Fruit fly (Drosophila melanogaster): Measurements from ENCODE around the gene RpS19b.

DNA sequence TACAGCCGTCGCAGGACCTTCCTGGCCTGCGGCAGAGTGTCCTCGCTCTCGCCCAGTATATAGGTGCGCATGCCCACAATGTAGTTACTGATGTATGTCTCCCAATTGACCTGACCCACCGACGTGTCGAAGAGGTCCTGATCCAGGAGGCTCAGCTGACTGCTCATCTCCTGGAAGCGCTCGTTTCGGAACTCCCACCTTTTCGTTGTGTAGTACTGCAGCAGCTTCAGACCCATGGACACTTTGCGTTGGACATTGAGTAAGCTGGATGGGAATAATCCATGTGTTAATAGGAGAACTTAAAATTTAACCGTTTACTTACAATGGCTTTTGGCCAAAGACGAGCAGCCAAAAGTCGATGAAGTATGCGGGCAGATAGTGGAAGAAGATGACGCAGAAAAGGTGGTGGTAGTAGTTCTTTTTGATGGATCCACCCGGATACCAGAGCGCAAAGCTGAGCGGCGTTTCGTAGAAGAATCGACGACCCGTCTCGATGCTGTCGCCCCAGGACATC is 10.6 kb upstream of the RpS19b start:
- no peak for TF ChIP-seq CG6654 (GFP tag; optimal IDR thresholded peaks at IDR 0.05)
- TF ChIP-seq NC2β (GFP tag; optimal IDR thresholded peaks at IDR 0.05) = no peak
- no peak for TF ChIP-seq Dfd (GFP tag; optimal IDR thresholded peaks at IDR 0.05)
